Worm (Caenorhabditis elegans) whole organism, L1 larva: ENCODE results near the gene DH11.2.

Experiments
- C34B4.2 ChIP-seq: sonication (generic microtip); optimal IDR thresholded peaks from 2 replicates; lab custom pipeline; 2017; ENCODE audit warnings: mild to moderate bottlenecking, missing genetic modification characterization, missing compliant biosample characterization
- F16B12.6 ChIP-seq: fragments of 150-350 bp; optimal IDR thresholded peaks from 2 replicates; lab custom pipeline; 2014; ENCODE audit warnings: missing biosample characterization, missing genetic modification characterization
- Y116A8C.19 ChIP-seq: sonication (generic microtip); optimal IDR thresholded peaks from 2 replicates; lab custom pipeline; 2016; ENCODE audit warnings: missing compliant biosample characterization, missing genetic modification characterization, borderline replicate concordance
- aha-1 ChIP-seq: fragments of 150-350 bp; optimal IDR thresholded peaks from 2 replicates; lab custom pipeline; 2014; ENCODE audit warnings: missing biosample characterization, missing genetic modification characterization
- aly-2 ChIP-seq: fragments of 150-350 bp; optimal IDR thresholded peaks from 2 replicates; lab custom pipeline; 2014; ENCODE audit warnings: missing biosample characterization, missing genetic modification characterization
- ama-1 ChIP-seq: fragments of 150-350 bp; optimal IDR thresholded peaks from 2 replicates; lab custom pipeline; 2014
- blmp-1 ChIP-seq: fragments of 150-350 bp; optimal IDR thresholded peaks from 2 replicates; lab custom pipeline; 2014; ENCODE audit warnings: missing biosample characterization, missing genetic modification characterization
- ceh-63 ChIP-seq: fragments of 200-800 bp; sonication (Bioruptor generic); optimal IDR thresholded peaks from 2 replicates; lab custom pipeline; 2018; ENCODE audit warnings: mild to moderate bottlenecking, missing genetic modification characterization, missing compliant biosample characterization
- ceh-8 ChIP-seq: fragments of 200-800 bp; sonication (Bioruptor generic); optimal IDR thresholded peaks from 2 replicates; lab custom pipeline; 2018; ENCODE audit warnings: mild to moderate bottlenecking, missing genetic modification characterization, moderate library complexity, missing compliant biosample characterization
- ceh-82 ChIP-seq, 3 experiments: fragments of 150-350 bp in 1 of 3; sonication (generic microtip) in 2 of 3; optimal IDR thresholded peaks; 2 replicates each; lab custom pipeline; 2014 to 2017; ENCODE audit warnings: missing biosample characterization in 3 of 3, missing genetic modification characterization in 3 of 3
- ceh-88 ChIP-seq: fragments of 200-800 bp; sonication (Bioruptor generic); IDR thresholded peaks from 2 replicates; pipeline ENCODE4 v1.3.6; 2022; ENCODE audit warnings: missing genetic modification characterization, missing compliant biosample characterization
- ceh-90 ChIP-seq: sonication (generic microtip); optimal IDR thresholded peaks from 2 replicates; lab custom pipeline; 2016; ENCODE audit warnings: missing genetic modification characterization, missing compliant biosample characterization
- ces-1 ChIP-seq: fragments of 150-350 bp; optimal IDR thresholded peaks from 2 replicates; lab custom pipeline; 2014; ENCODE audit warnings: missing biosample characterization, missing genetic modification reagents, missing genetic modification characterization
- dsc-1 ChIP-seq: sonication (generic microtip); optimal IDR thresholded peaks from 2 replicates; lab custom pipeline; 2016; ENCODE audit warnings: mild to moderate bottlenecking, missing genetic modification characterization, missing compliant biosample characterization
- efl-1 ChIP-seq, 4 experiments: fragments of 150-350 bp; optimal IDR thresholded peaks in 3 of 4; peaks in 1 of 4; 1 replicate in 1 of 4; 2 replicates in 3 of 4; lab custom pipeline; 2014; ENCODE audit warnings: missing biosample characterization in 2 of 4, missing genetic modification characterization in 2 of 4, missing genetic modification reagents in 2 of 4
- egl-13 ChIP-seq: sonication (generic microtip); optimal IDR thresholded peaks from 2 replicates; lab custom pipeline; 2016; ENCODE audit warnings: missing genotype, missing genetic modification reagents, missing genetic modification characterization, missing compliant biosample characterization
- egl-27 ChIP-seq, 2 experiments: fragments of 150-350 bp in 1 of 2; sonication (generic microtip); optimal IDR thresholded peaks; 3 replicates each; lab custom pipeline; 2017 to 2018; ENCODE audit warnings: missing biosample characterization in 2 of 2, missing genetic modification characterization in 2 of 2, missing genetic modification reagents in 2 of 2
- elt-3 ChIP-seq, 6 experiments: fragments of 150-350 bp in 1 of 6; sonication (generic microtip); optimal IDR thresholded peaks; 2 replicates each; lab custom pipeline; 2017 to 2018; ENCODE audit warnings: missing biosample characterization in 6 of 6, missing genetic modification characterization in 6 of 6, inconsistent platforms in 1 of 6
- ets-5 ChIP-seq: fragments of 200-800 bp; sonication (Bioruptor generic); IDR thresholded peaks from 2 replicates; pipeline ENCODE4 v1.3.6; 2022; ENCODE audit warnings: missing genetic modification characterization, missing compliant biosample characterization
- fkh-4 ChIP-seq: sonication (generic microtip); optimal IDR thresholded peaks from 2 replicates; lab custom pipeline; 2016; ENCODE audit warnings: missing compliant biosample characterization, missing genetic modification characterization, borderline replicate concordance
- fos-1 ChIP-seq: fragments of 150-350 bp; optimal IDR thresholded peaks from 2 replicates; lab custom pipeline; 2014; ENCODE audit warnings: missing biosample characterization, missing genetic modification characterization
- hlh-17 ChIP-seq: fragments of 200-800 bp; sonication (Bioruptor generic); optimal IDR thresholded peaks from 2 replicates; lab custom pipeline; 2018; ENCODE audit warnings: missing genetic modification characterization, mild to moderate bottlenecking, missing compliant biosample characterization, moderate library complexity, borderline replicate concordance
- hlh-4 ChIP-seq: sonication (generic microtip); optimal IDR thresholded peaks from 2 replicates; lab custom pipeline; 2016; ENCODE audit warnings: mild to moderate bottlenecking, missing genetic modification characterization, missing compliant biosample characterization
- hpl-2 ChIP-seq: fragments of 150-350 bp; optimal IDR thresholded peaks from 2 replicates; lab custom pipeline; 2014; ENCODE audit warnings: missing biosample characterization, missing genetic modification reagents, missing genetic modification characterization
- irx-1 ChIP-seq: sonication (generic microtip); optimal IDR thresholded peaks from 2 replicates; lab custom pipeline; 2016; ENCODE audit warnings: missing genetic modification characterization, missing compliant biosample characterization
- lin-14 ChIP-seq: fragments of 200-800 bp; sonication (Bioruptor generic); optimal IDR thresholded peaks from 2 replicates; lab custom pipeline; 2018; ENCODE audit warnings: mild to moderate bottlenecking, missing genetic modification characterization, moderate library complexity, missing compliant biosample characterization
- mef-2 ChIP-seq: fragments of 150-350 bp; optimal IDR thresholded peaks from 2 replicates; lab custom pipeline; 2014; ENCODE audit warnings: missing biosample characterization, missing genetic modification characterization
- mep-1 ChIP-seq: fragments of 150-350 bp; optimal IDR thresholded peaks from 2 replicates; lab custom pipeline; 2014; ENCODE audit warnings: missing biosample characterization, missing genetic modification characterization
- nhr-11 ChIP-seq: fragments of 150-350 bp; optimal IDR thresholded peaks from 2 replicates; lab custom pipeline; 2014; ENCODE audit warnings: missing biosample characterization, missing genetic modification characterization
- nhr-19 ChIP-seq: fragments of 200-800 bp; sonication (Bioruptor generic); conservative IDR thresholded peaks from 2 replicates; pipeline ENCODE4 v1.3.6; 2022; ENCODE audit warnings: missing genetic modification characterization, missing compliant biosample characterization
- nhr-20 ChIP-seq: sonication (generic microtip); optimal IDR thresholded peaks from 2 replicates; lab custom pipeline; 2016; ENCODE audit warnings: mild to moderate bottlenecking, missing genetic modification characterization, missing compliant biosample characterization
- nhr-71 ChIP-seq: sonication (generic microtip); optimal IDR thresholded peaks from 2 replicates; lab custom pipeline; 2016; ENCODE audit warnings: mild to moderate bottlenecking, missing genetic modification characterization, moderate library complexity, missing compliant biosample characterization
- nhr-77 ChIP-seq: fragments of 150-350 bp; optimal IDR thresholded peaks from 2 replicates; lab custom pipeline; 2014; ENCODE audit warnings: missing biosample characterization, missing genetic modification characterization
- nhr-85 ChIP-seq: sonication (generic microtip); peaks from one replicate; lab custom pipeline; 2016; ENCODE audit warnings: missing genetic modification characterization, inconsistent platforms, missing compliant biosample characterization
- nhr-90 ChIP-seq: sonication (generic microtip); optimal IDR thresholded peaks from 2 replicates; lab custom pipeline; 2016; ENCODE audit warnings: mild to moderate bottlenecking, missing genetic modification characterization, missing compliant biosample characterization; ENCODE audit not compliant: poor library complexity
- pag-3 ChIP-seq: sonication (generic microtip); optimal IDR thresholded peaks from 2 replicates; lab custom pipeline; 2017; ENCODE audit warnings: missing genetic modification characterization, mild to moderate bottlenecking, missing compliant biosample characterization, antibody characterized with exemption, borderline replicate concordance; ENCODE audit not compliant: insufficient read depth
- pax-3 ChIP-seq: fragments of 200-800 bp; sonication (Bioruptor generic); optimal IDR thresholded peaks from 2 replicates; lab custom pipeline; 2018; ENCODE audit warnings: mild to moderate bottlenecking, missing genetic modification characterization, moderate library complexity, missing compliant biosample characterization
- rnt-1 ChIP-seq: sonication (generic microtip); optimal IDR thresholded peaks from 2 replicates; lab custom pipeline; 2016; ENCODE audit warnings: mild to moderate bottlenecking, missing genetic modification characterization, moderate library complexity, missing compliant biosample characterization
- skn-1 ChIP-seq: fragments of 150-350 bp; optimal IDR thresholded peaks from 2 replicates; lab custom pipeline; 2014; ENCODE audit warnings: missing biosample characterization, missing genetic modification characterization
- snu-23 ChIP-seq: sonication (generic microtip); optimal IDR thresholded peaks from 2 replicates; lab custom pipeline; 2016; ENCODE audit warnings: missing genetic modification characterization, missing compliant biosample characterization
- swsn-7 ChIP-seq: sonication (generic microtip); optimal IDR thresholded peaks from 2 replicates; lab custom pipeline; 2016; ENCODE audit warnings: missing genetic modification characterization, missing compliant biosample characterization
- tbx-2 ChIP-seq: sonication (generic microtip); optimal IDR thresholded peaks from 2 replicates; lab custom pipeline; 2016; ENCODE audit warnings: missing genetic modification characterization, missing compliant biosample characterization
- tlp-1 ChIP-seq: fragments of 150-350 bp; optimal IDR thresholded peaks from 2 replicates; lab custom pipeline; 2014; ENCODE audit warnings: missing biosample characterization, missing genetic modification characterization
- unc-130 ChIP-seq: fragments of 150-350 bp; optimal IDR thresholded peaks from 2 replicates; lab custom pipeline; 2017; ENCODE audit warnings: missing biosample characterization, missing genetic modification characterization, inconsistent platforms
- unc-98 ChIP-seq: fragments of 200-800 bp; sonication (Bioruptor generic); IDR thresholded peaks from 2 replicates; pipeline ENCODE4 v1.3.6; 2022; ENCODE audit warnings: missing genetic modification characterization, missing compliant biosample characterization
- vab-15 ChIP-seq: sonication (generic microtip); optimal IDR thresholded peaks from 2 replicates; lab custom pipeline; 2017; ENCODE audit warnings: missing genotype, mild to moderate bottlenecking, missing genetic modification characterization, missing compliant biosample characterization
- xbp-1 ChIP-seq: sonication (generic microtip); optimal IDR thresholded peaks from 2 replicates; lab custom pipeline; 2016; ENCODE audit warnings: missing genetic modification characterization, missing compliant biosample characterization
- ztf-11 ChIP-seq, 2 experiments: sonication (generic microtip); optimal IDR thresholded peaks; 2 replicates each; lab custom pipeline; 2016 to 2017; ENCODE audit warnings: missing genetic modification characterization in 2 of 2, missing biosample characterization in 1 of 2, missing compliant biosample characterization in 1 of 2
- ztf-4 ChIP-seq: fragments of 150-350 bp; optimal IDR thresholded peaks from 2 replicates; lab custom pipeline; 2014; ENCODE audit warnings: missing biosample characterization, missing genetic modification characterization

The DH11.2 gene

DNA sequence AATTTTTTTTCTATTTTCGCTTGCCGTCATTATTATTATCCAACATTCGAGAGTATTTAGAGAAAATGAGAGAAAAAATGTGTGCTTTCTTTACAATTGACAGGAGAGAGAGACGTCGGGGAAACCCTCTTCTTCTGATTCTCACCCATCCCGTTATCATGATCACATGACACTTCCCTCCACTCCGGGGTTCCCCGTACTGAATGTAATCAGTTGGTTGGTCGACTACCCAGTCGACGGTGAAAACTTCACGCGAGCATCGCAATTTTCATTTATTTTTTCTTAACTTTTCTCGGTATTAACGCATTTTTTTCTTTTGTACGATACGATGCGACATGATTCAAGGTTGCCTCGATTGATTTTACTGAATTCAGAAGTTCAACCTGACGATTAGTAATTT lies 3.6 kb downstream of the DH11.2 start (continued):
- no peak for TF ChIP-seq pax-3 (tag; lab: Kevin White, UChicago)
- no peak for TF ChIP-seq F16B12.6 (tag; lab: Kevin White, UChicago)
- TF ChIP-seq ztf-4 (tag; lab: Kevin White, UChicago) = peak; percentile 4
- TF ChIP-seq tbx-2 = peak; percentile 29
- TF ChIP-seq lin-14 (GFP tag; lab: Kevin White, UChicago) = peak; percentile 73
- peak; percentile 62 for TF ChIP-seq rnt-1 (tag; lab: Kevin White, UChicago)
- no peak for TF ChIP-seq egl-13 (tag; lab: Kevin White, UChicago)
- peak; percentile 41 for TF ChIP-seq nhr-11 (tag; lab: Kevin White, UChicago)
- TF ChIP-seq ceh-82 (tag; optimal IDR thresholded peaks at IDR 0.05; lab: Kevin White, UChicago) = no peak
- TF ChIP-seq nhr-71 = peak; percentile 79
- peak; percentile 91 for TF ChIP-seq unc-130 (tag; lab: Kevin White, UChicago)
- TF ChIP-seq ets-5 (GFP tag; lab: Robert Waterston, UW) = no peak
- TF ChIP-seq tlp-1 (tag; lab: Kevin White, UChicago) = no peak
- peak; percentile 18 to 31 for TF ChIP-seq efl-1 (optimal IDR thresholded peaks at IDR 0.05; lab: Kevin White, UChicago)
- TF ChIP-seq efl-1 (GFP tag; optimal IDR thresholded peaks at IDR 0.05 in 1 of 2; lab: Kevin White, UChicago) = peak in 1 of 2 experiments; percentile 42
- TF ChIP-seq irx-1 (tag; lab: Kevin White, UChicago) = no peak

DNA sequence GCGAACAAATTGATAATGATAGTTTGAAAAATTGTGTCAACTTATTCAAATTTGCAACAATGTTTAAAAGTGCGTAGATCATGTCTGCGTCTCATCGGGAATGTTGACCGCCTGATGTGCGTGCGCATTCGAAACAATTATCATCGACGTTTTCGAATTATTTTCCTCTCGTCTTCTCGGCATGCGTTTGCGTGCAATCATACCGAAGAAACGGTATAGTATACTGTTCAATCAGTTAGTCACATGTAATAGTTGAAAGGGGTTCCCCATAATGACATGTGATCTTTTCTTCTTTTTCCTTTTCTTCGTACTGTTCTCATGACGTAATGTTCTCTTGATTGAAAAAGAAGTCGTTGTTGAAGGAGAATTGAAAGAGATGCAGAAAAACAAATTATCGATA lies 4.1 kb downstream of the DH11.2 start:
- TF ChIP-seq aha-1 (tag; lab: Kevin White, UChicago) (no peak), skn-1 (tag; lab: Kevin White, UChicago) (peak; percentile 64), hlh-4 (tag; lab: Kevin White, UChicago) (no peak), efl-1 (optimal IDR thresholded peaks at IDR 0.05; lab: Kevin White, UChicago) (peak; percentile 17 to 43), efl-1 (GFP tag; optimal IDR thresholded peaks at IDR 0.05 in 1 of 2; lab: Kevin White, UChicago) (peak; percentile 7 to 95), ceh-88 (peak; percentile 22; the same call in 1 of the 2 replicates), nhr-90 (peak; percentile 89), fkh-4 (tag; lab: Kevin White, UChicago) (no peak), snu-23 (GFP tag; lab: Kevin White, UChicago) (peak; percentile 88), C34B4.2 (tag; lab: Kevin White, UChicago) (no peak), nhr-19 (peak; percentile 80), ztf-4 (tag; lab: Kevin White, UChicago) (peak; percentile 67), egl-13 (tag; lab: Kevin White, UChicago) (no peak), mef-2 (tag; lab: Kevin White, UChicago) (no peak), hlh-17 (GFP tag; lab: Kevin White, UChicago) (no peak), hpl-2 (peak; percentile 50), ama-1 (lab: Kevin White, UChicago) (peak; percentile 32), pag-3 (no peak), tlp-1 (tag; lab: Kevin White, UChicago) (no peak), unc-98 (no peak), aly-2 (tag; lab: Kevin White, UChicago) (no peak), ceh-8 (GFP tag; lab: Kevin White, UChicago) (no peak), nhr-77 (tag; lab: Kevin White, UChicago) (no peak), rnt-1 (tag; lab: Kevin White, UChicago) (no peak), ces-1 (GFP tag; lab: Kevin White, UChicago) (no peak), vab-15 (peak; percentile 83), ceh-63 (GFP tag; lab: Kevin White, UChicago) (no peak), nhr-71 (peak; percentile 93), xbp-1 (tag; lab: Kevin White, UChicago) (peak; percentile 43), blmp-1 (tag; lab: Kevin White, UChicago) (peak; percentile 92), irx-1 (tag; lab: Kevin White, UChicago) (peak; percentile 22), F16B12.6 (tag; lab: Kevin White, UChicago) (no peak), swsn-7 (tag; lab: Kevin White, UChicago) (peak; percentile 80), tbx-2 (peak; percentile 69), egl-27 (tag; optimal IDR thresholded peaks at IDR 0.05; lab: Kevin White, UChicago) (peak; percentile 23 to 39), mep-1 (tag; lab: Kevin White, UChicago) (peak; percentile 81), fos-1 (tag; lab: Kevin White, UChicago) (no peak), nhr-20 (tag; lab: Kevin White, UChicago) (peak; percentile 97), nhr-85 (peak; percentile 99), ceh-90 (tag; lab: Kevin White, UChicago) (no peak), elt-3 (tag; optimal IDR thresholded peaks at IDR 0.05; lab: Kevin White, UChicago) (peak in 4 of 6 experiments; percentile 27 to 98 (median 65)), dsc-1 (no peak), ztf-11 (tag; optimal IDR thresholded peaks at IDR 0.05; lab: Kevin White, UChicago) (no peak), Y116A8C.19 (tag; lab: Kevin White, UChicago) (no peak)
